Worm (Caenorhabditis elegans) whole organism, L4/young adult: Measurements from ENCODE around the gene nog-1.

Source experiments
- W03F9.2 ChIP-seq: fragments of 150-350 bp; optimal IDR thresholded peaks from 2 replicates; lab custom pipeline; 2014; ENCODE audit warnings: missing biosample characterization, missing genetic modification characterization
- dao-5 ChIP-seq: sonication (generic microtip); optimal IDR thresholded peaks from 2 replicates; lab custom pipeline; 2016; ENCODE audit warnings: missing genotype, missing genetic modification characterization, moderate library complexity, missing compliant biosample characterization
- him-1 ChIP-seq: sonication (generic microtip); optimal IDR thresholded peaks from 2 replicates; lab custom pipeline; 2016; ENCODE audit warnings: missing genotype, missing genetic modification reagents, missing genetic modification characterization, missing compliant biosample characterization

DNA sequence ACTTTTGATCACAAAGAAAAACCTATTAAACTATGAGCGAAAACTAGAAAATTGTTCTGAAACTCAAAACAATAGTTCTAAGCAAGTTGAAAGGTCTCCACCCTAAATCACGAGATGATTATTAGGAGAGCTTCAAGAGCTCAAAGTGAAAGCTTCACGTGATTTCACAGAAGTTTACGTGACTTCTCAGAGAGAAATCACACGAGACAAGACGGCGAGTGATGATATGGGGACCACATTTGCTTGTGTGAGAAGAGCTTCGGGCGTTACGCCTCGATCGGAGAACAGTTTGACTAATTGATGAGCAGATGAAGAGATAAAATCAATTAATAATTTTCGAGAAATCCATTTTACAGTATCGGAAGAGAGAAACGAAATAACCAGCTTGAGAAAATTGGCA lies 28.7 kb upstream of the nog-1 start:
- TF ChIP-seq W03F9.2 (tag; lab: Kevin White, UChicago) (no peak), him-1 (tag; lab: Kevin White, UChicago) (no peak), dao-5 (tag; lab: Kevin White, UChicago) (no peak)
